Fruit fly (Drosophila melanogaster) whole organism, embryonic: ENCODE measurements around the gene CG8870.
A peak's percentile ranks its signal among the peaks of the same experiment; 100 is the strongest.

ENCODE experiments used
- Abd-B ChIP-seq: fragments of 200-800 bp; sonication (Bioruptor generic); optimal IDR thresholded peaks from 2 replicates; lab custom pipeline; 2018; ENCODE audit warnings: missing biosample characterization, mild to moderate bottlenecking, missing genetic modification characterization, moderate library complexity
- CG10267 ChIP-seq: fragments of 200-800 bp; sonication (Bioruptor generic); optimal IDR thresholded peaks from 2 replicates; lab custom pipeline; 2018; ENCODE audit warnings: missing biosample characterization, mild to moderate bottlenecking, missing genetic modification characterization, moderate library complexity
- CG10366 ChIP-seq: fragments of 200-800 bp; sonication (Bioruptor generic); IDR thresholded peaks from 2 replicates; pipeline ENCODE4 v1.3.6; 2022; ENCODE audit warnings: missing biosample characterization, missing genetic modification characterization
- CG11247 ChIP-seq: fragments of 200-800 bp; sonication (Bioruptor generic); IDR thresholded peaks from 2 replicates; pipeline ENCODE4 v1.3.6; 2022; ENCODE audit warnings: missing biosample characterization, missing genetic modification characterization
- CG12391 ChIP-seq: fragments of 200-800 bp; sonication (Bioruptor generic); optimal IDR thresholded peaks from 3 replicates; lab custom pipeline; 2018; ENCODE audit warnings: missing biosample characterization, mild to moderate bottlenecking, missing genetic modification characterization, moderate library complexity
- CG15269 ChIP-seq: fragments of 200-800 bp; sonication (Bioruptor generic); optimal IDR thresholded peaks from 2 replicates; lab custom pipeline; 2018; ENCODE audit warnings: missing biosample characterization, mild to moderate bottlenecking, missing genetic modification characterization, moderate library complexity
- CG16813 ChIP-seq: fragments of 200-800 bp; sonication (Bioruptor generic); IDR thresholded peaks from 3 replicates; pipeline ENCODE4 v1.3.6; 2022; ENCODE audit warnings: missing biosample characterization, missing genetic modification characterization; ENCODE audit not compliant: partially characterized antibody
- CG17568 ChIP-seq: fragments of 200-800 bp; sonication (Bioruptor generic); optimal IDR thresholded peaks from 2 replicates; lab custom pipeline; 2018; ENCODE audit warnings: missing biosample characterization, mild to moderate bottlenecking, missing genetic modification characterization, moderate library complexity
- CG17829 ChIP-seq: fragments of 200-800 bp; optimal IDR thresholded peaks from 2 replicates; lab custom pipeline; 2019; ENCODE audit warnings: missing biosample characterization, mild to moderate bottlenecking, missing genetic modification characterization, moderate library complexity
- CG1832 ChIP-seq: fragments of 200-800 bp; sonication (Bioruptor generic); optimal IDR thresholded peaks from 2 replicates; lab custom pipeline; 2017; ENCODE audit warnings: missing biosample characterization, mild to moderate bottlenecking, missing genetic modification characterization, inconsistent platforms
- CG2116 ChIP-seq: fragments of 200-800 bp; sonication (Bioruptor generic); optimal IDR thresholded peaks from 3 replicates; lab custom pipeline; 2018; ENCODE audit warnings: missing biosample characterization, mild to moderate bottlenecking, missing genetic modification characterization
- CG34422 ChIP-seq: fragments of 200-800 bp; sonication (Bioruptor generic); IDR thresholded peaks from 3 replicates; pipeline ENCODE4 v1.3.6; 2022; ENCODE audit warnings: missing biosample characterization, missing genetic modification characterization
- CG4730 ChIP-seq: fragments of 200-800 bp; sonication (Bioruptor generic); IDR thresholded peaks from 2 replicates; pipeline ENCODE4 v1.3.6; 2022; ENCODE audit warnings: missing biosample characterization, missing genetic modification characterization
- CG6272 ChIP-seq: fragments of 200-800 bp; sonication (Bioruptor generic); IDR thresholded peaks from 2 replicates; pipeline ENCODE4 v1.3.6; 2022; ENCODE audit warnings: missing biosample characterization, missing genetic modification characterization
- CG6689 ChIP-seq: fragments of 200-800 bp; sonication (Bioruptor generic); IDR thresholded peaks from 2 replicates; pipeline ENCODE4 v1.3.6; 2022; ENCODE audit warnings: missing biosample characterization, missing genetic modification characterization
- CG7839 ChIP-seq: fragments of 200-800 bp; sonication (Bioruptor generic); optimal IDR thresholded peaks from 3 replicates; lab custom pipeline; 2018; ENCODE audit warnings: missing biosample characterization, mild to moderate bottlenecking, missing genetic modification characterization, moderate library complexity
- CG9932 ChIP-seq: fragments of 200-800 bp; sonication (Bioruptor generic); IDR thresholded peaks from 2 replicates; pipeline ENCODE4 v1.3.6; 2022; ENCODE audit warnings: missing biosample characterization, missing genetic modification characterization
- CrebB ChIP-seq: fragments of 200-800 bp; sonication (Bioruptor generic); optimal IDR thresholded peaks from 3 replicates; lab custom pipeline; 2018; ENCODE audit warnings: missing biosample characterization, mild to moderate bottlenecking, missing genetic modification characterization
- Dp ChIP-seq: fragments of 200-800 bp; sonication (Bioruptor generic); optimal IDR thresholded peaks from 2 replicates; lab custom pipeline; 2018; ENCODE audit warnings: missing biosample characterization, mild to moderate bottlenecking, missing genetic modification characterization, moderate library complexity
- Dref ChIP-seq: fragments of 200-800 bp; sonication (Bioruptor generic); IDR thresholded peaks from 2 replicates; pipeline ENCODE4 v1.3.6; 2022; ENCODE audit warnings: missing biosample characterization, missing genetic modification characterization
- Ets65A ChIP-seq: fragments of 200-800 bp; sonication (Bioruptor generic); peaks from one replicate; lab custom pipeline; 2016; ENCODE audit warnings: missing biosample characterization, missing genetic modification characterization
- Hmr ChIP-seq: fragments of 200-800 bp; sonication (Bioruptor generic); optimal IDR thresholded peaks from 3 replicates; lab custom pipeline; 2017; ENCODE audit warnings: mild to moderate bottlenecking, missing biosample characterization, missing genetic modification reagents, missing genetic modification characterization
- Jarid2 ChIP-seq: fragments of 200-800 bp; sonication (Bioruptor generic); optimal IDR thresholded peaks from 3 replicates; lab custom pipeline; 2017; ENCODE audit warnings: mild to moderate bottlenecking, missing biosample characterization, missing genetic modification reagents, missing genetic modification characterization
- Lhr ChIP-seq: fragments of 200-800 bp; sonication (Bioruptor generic); optimal IDR thresholded peaks from 3 replicates; lab custom pipeline; 2017; ENCODE audit warnings: mild to moderate bottlenecking, missing biosample characterization, missing genetic modification reagents, missing genetic modification characterization
- MBD-R2 ChIP-seq: fragments of 200-800 bp; sonication (Bioruptor generic); IDR thresholded peaks from 2 replicates; pipeline ENCODE4 v1.3.6; 2022; ENCODE audit warnings: missing biosample characterization, missing genetic modification characterization
- Max ChIP-seq: fragments of 200-800 bp; sonication (Bioruptor generic); optimal IDR thresholded peaks from 2 replicates; lab custom pipeline; 2016; ENCODE audit warnings: missing biosample characterization, mild to moderate bottlenecking, missing genetic modification characterization
- Med ChIP-seq: fragments of 200-800 bp; sonication (Bioruptor generic); peaks from one replicate; lab custom pipeline; 2016; ENCODE audit warnings: missing biosample characterization, missing genetic modification characterization, mild to moderate bottlenecking, inconsistent platforms, moderate library complexity
- Myb ChIP-seq: fragments of 200-800 bp; sonication (Bioruptor generic); optimal IDR thresholded peaks from 2 replicates; lab custom pipeline; 2016; ENCODE audit warnings: missing biosample characterization, missing genetic modification characterization
- Nf-YA ChIP-seq: fragments of 200-800 bp; sonication (Bioruptor generic); IDR thresholded peaks from 2 replicates; pipeline ENCODE4 v1.3.6; 2022; ENCODE audit warnings: missing biosample characterization, missing genetic modification characterization
- Six4 ChIP-seq: fragments of 200-800 bp; sonication (Bioruptor generic); optimal IDR thresholded peaks from 2 replicates; lab custom pipeline; 2016; ENCODE audit warnings: missing biosample characterization, missing genetic modification characterization
- Vsx1 ChIP-seq: fragments of 200-800 bp; sonication (Bioruptor generic); optimal IDR thresholded peaks from 2 replicates; lab custom pipeline; 2017; ENCODE audit warnings: missing biosample characterization, mild to moderate bottlenecking, missing genetic modification characterization, missing genetic modification reagents
- YL-1 ChIP-seq: fragments of 200-800 bp; sonication (Bioruptor generic); optimal IDR thresholded peaks from 3 replicates; lab custom pipeline; 2017; ENCODE audit warnings: missing biosample characterization, mild to moderate bottlenecking, missing genetic modification characterization
- bcd ChIP-seq: fragments of 200-800 bp; sonication (Bioruptor generic); optimal IDR thresholded peaks from 2 replicates; lab custom pipeline; 2017; ENCODE audit warnings: missing biosample characterization, mild to moderate bottlenecking, missing genetic modification characterization
- bigmax ChIP-seq: fragments of 200-800 bp; sonication (Bioruptor generic); optimal IDR thresholded peaks from 2 replicates; lab custom pipeline; 2018; ENCODE audit warnings: missing biosample characterization, mild to moderate bottlenecking, missing genetic modification characterization
- bsh ChIP-seq, 2 experiments: fragments of 200-800 bp; sonication (Bioruptor generic); optimal IDR thresholded peaks; 2 replicates each; lab custom pipeline; 2017 to 2018; ENCODE audit warnings: mild to moderate bottlenecking in 2 of 2, missing biosample characterization in 2 of 2, missing genetic modification characterization in 2 of 2, moderate library complexity in 1 of 2
- eyg ChIP-seq: fragments of 200-800 bp; sonication (Bioruptor generic); optimal IDR thresholded peaks from 3 replicates; lab custom pipeline; 2016; ENCODE audit warnings: missing biosample characterization, missing genetic modification characterization
- gcm2 ChIP-seq: fragments of 200-800 bp; sonication (Bioruptor generic); optimal IDR thresholded peaks from 2 replicates; lab custom pipeline; 2016; ENCODE audit warnings: missing biosample characterization, missing genetic modification characterization
- ham ChIP-seq: fragments of 200-800 bp; sonication (Bioruptor generic); IDR thresholded peaks from 2 replicates; pipeline ENCODE4 v1.3.6; 2022; ENCODE audit warnings: missing biosample characterization, missing genetic modification characterization
- lmd ChIP-seq: fragments of 200-800 bp; sonication (Bioruptor generic); IDR thresholded peaks from 2 replicates; pipeline ENCODE4 v1.3.6; 2022; ENCODE audit warnings: missing biosample characterization, missing genetic modification characterization
- pita ChIP-seq: fragments of 200-800 bp; sonication (Bioruptor generic); optimal IDR thresholded peaks from 2 replicates; lab custom pipeline; 2017; ENCODE audit warnings: missing biosample characterization, mild to moderate bottlenecking, missing genetic modification characterization
- ranshi ChIP-seq: fragments of 200-800 bp; sonication (Bioruptor generic); IDR thresholded peaks from 2 replicates; pipeline ENCODE4 v1.3.6; 2022; ENCODE audit warnings: missing biosample characterization, missing genetic modification characterization
- rib ChIP-seq: fragments of 200-800 bp; sonication (Bioruptor generic); IDR thresholded peaks from 2 replicates; pipeline ENCODE4 v1.3.6; 2022; ENCODE audit warnings: missing biosample characterization, missing genetic modification characterization
- row ChIP-seq: fragments of 200-800 bp; sonication (Bioruptor generic); IDR thresholded peaks from 3 replicates; pipeline ENCODE4 v1.3.6; 2022; ENCODE audit warnings: missing biosample characterization, missing genetic modification characterization
- sr ChIP-seq: fragments of 200-800 bp; sonication (Bioruptor generic); IDR thresholded peaks from 3 replicates; pipeline ENCODE4 v1.3.6; 2022; ENCODE audit warnings: missing biosample characterization, missing genetic modification characterization
- tap ChIP-seq: fragments of 200-800 bp; optimal IDR thresholded peaks from 3 replicates; lab custom pipeline; 2019; ENCODE audit warnings: missing biosample characterization, mild to moderate bottlenecking, missing genetic modification characterization, moderate library complexity
- tgo ChIP-seq: fragments of 200-800 bp; sonication (Bioruptor generic); IDR thresholded peaks from 3 replicates; pipeline ENCODE4 v1.3.6; 2022; ENCODE audit warnings: missing biosample characterization, missing genetic modification characterization
- tll ChIP-seq, 2 experiments: fragments of 200-800 bp in 1 of 2; fragments of >200 bp in 1 of 2; sonication (Bioruptor generic) in 1 of 2; optimal IDR thresholded peaks; 2 replicates each; lab custom pipeline; 2017 to 2019; ENCODE audit warnings: missing biosample characterization in 2 of 2, missing genetic modification characterization in 2 of 2, mild to moderate bottlenecking in 1 of 2, moderate library complexity in 1 of 2
- yki ChIP-seq: fragments of >200 bp; optimal IDR thresholded peaks from 3 replicates; lab custom pipeline; 2018
- zfh1 ChIP-seq: fragments of 200-800 bp; sonication (Bioruptor generic); IDR thresholded peaks from 3 replicates; pipeline ENCODE4 v1.3.6; 2022; ENCODE audit warnings: missing biosample characterization, missing genetic modification characterization

Gene CG8870

dm6 chr3R:13381744-13382435 is 2.2 kb downstream of the CG8870 start, which contains the start of the genes mRpS21 and Droj2 (continued):
- TF ChIP-seq CG17829 (tag; lab: Kevin White, UChicago) (peak; percentile 89), CG11247 (0 out of 2 replicates have a peak, but pooled peaks have one; percentile 28), CG17568 (GFP tag; lab: Kevin White, UChicago) (no peak), pita (GFP tag; lab: Kevin White, UChicago) (no peak), eyg (GFP tag; lab: Kevin White, UChicago) (peak; percentile 7), tll (GFP tag; optimal IDR thresholded peaks at IDR 0.05; lab: Kevin White, UChicago) (peak in 1 of 2 experiments; percentile 28), tap (tag; lab: Kevin White, UChicago) (no peak), Hmr (GFP tag; lab: Kevin White, UChicago) (peak; percentile 63), CG7839 (tag; lab: Kevin White, UChicago) (peak; percentile 50), Dref (GFP tag; lab: Robert Waterston, UW) (0 out of 2 replicates have a peak, but pooled peaks have one; percentile 28), lmd (peak; percentile 52; the same call in 1 of the 2 replicates), gcm2 (GFP tag; lab: Kevin White, UChicago) (no peak), CG15269 (tag; lab: Kevin White, UChicago) (peak; percentile 46), Six4 (GFP tag; lab: Kevin White, UChicago) (peak; percentile 50), Max (GFP tag; lab: Kevin White, UChicago) (peak; percentile 25), CG6272 (GFP tag; lab: Robert Waterston, UW) (peak; percentile 30; the same call in 1 of the 2 replicates), CG12391 (tag; lab: Kevin White, UChicago) (peak; percentile 71), Vsx1 (peak; percentile 45), Lhr (peak; percentile 71), CG9932 (peak; percentile 77), YL-1 (GFP tag; lab: Kevin White, UChicago) (peak; percentile 3), Jarid2 (GFP tag; lab: Kevin White, UChicago) (peak; percentile 29), ham (GFP tag; lab: Robert Waterston, UW) (no peak), zfh1 (0 out of 3 replicates have a peak, but pooled peaks have one; percentile 28), CG1832 (no peak), Myb (GFP tag; lab: Kevin White, UChicago) (peak; percentile 48), CG2116 (GFP tag; lab: Kevin White, UChicago) (peak; percentile 96), CG34422 (peak; percentile 65; the same call in 2 of the 3 replicates), row (GFP tag; lab: Robert Waterston, UW) (peak; percentile 88), MBD-R2 (GFP tag; lab: Robert Waterston, UW) (peak; percentile 88), bsh (GFP tag; optimal IDR thresholded peaks at IDR 0.05; lab: Kevin White, UChicago) (peak in 1 of 2 experiments; percentile 36), CG10366 (peak; percentile 11; the same call in 1 of the 2 replicates), bcd (GFP tag; lab: Kevin White, UChicago) (peak; percentile 57), Dp (GFP tag; lab: Kevin White, UChicago) (peak; percentile 37), bigmax (GFP tag; lab: Kevin White, UChicago) (no peak), CrebB (tag; lab: Kevin White, UChicago) (peak; percentile 17), Abd-B (peak; percentile 52), yki (lab: Kevin White, UChicago) (no peak), CG10267 (tag; lab: Kevin White, UChicago) (peak; percentile 60), CG6689 (no peak), tgo (0 out of 3 replicates have a peak, but pooled peaks have one; percentile 17), Med (GFP tag; lab: Kevin White, UChicago) (peak; percentile 86), ranshi (GFP tag; lab: Robert Waterston, UW) (peak; percentile 37; the same call in 1 of the 2 replicates), CG16813 (GFP tag; lab: Robert Waterston, UW) (no peak), Ets65A (GFP tag; lab: Kevin White, UChicago) (peak; percentile 93), rib (GFP tag; lab: Robert Waterston, UW) (peak; percentile 31; the same call in 1 of the 2 replicates), Nf-YA (no peak), CG4730 (no peak), sr (GFP tag; lab: Robert Waterston, UW) (0 out of 3 replicates have a peak, but pooled peaks have one; percentile 19)
